Fruit fly (Drosophila melanogaster) whole organism, prepupa: ENCODE measurements around the gene CG17141.

Experiments used
- Blimp-1 ChIP-seq: fragments of 200-800 bp; sonication (Bioruptor generic); optimal IDR thresholded peaks from 3 replicates; lab custom pipeline; 2017; ENCODE audit warnings: missing biosample characterization, missing genetic modification characterization, mild to moderate bottlenecking, moderate library complexity, missing genetic modification reagents
- CG10631 ChIP-seq: fragments of 200-800 bp; sonication (Bioruptor generic); optimal IDR thresholded peaks from 2 replicates; lab custom pipeline; 2016; ENCODE audit warnings: missing biosample characterization, missing genetic modification characterization
- CG10669 ChIP-seq: fragments of 200-800 bp; sonication (Bioruptor generic); optimal IDR thresholded peaks from 3 replicates; lab custom pipeline; 2018; ENCODE audit warnings: missing biosample characterization, mild to moderate bottlenecking, missing genetic modification characterization, moderate library complexity
- CG11762 ChIP-seq: fragments of 200-800 bp; sonication (Bioruptor generic); optimal IDR thresholded peaks from 3 replicates; lab custom pipeline; 2016; ENCODE audit warnings: missing biosample characterization, missing genetic modification characterization; ENCODE audit not compliant: insufficient read depth
- CG11902 ChIP-seq: fragments of 200-800 bp; sonication (Bioruptor generic); optimal IDR thresholded peaks from 3 replicates; lab custom pipeline; 2016; ENCODE audit warnings: missing biosample characterization, missing genetic modification characterization
- CG15336 ChIP-seq: fragments of 200-800 bp; sonication (Bioruptor generic); IDR thresholded peaks from 2 replicates; pipeline ENCODE4 v1.3.6; 2022; ENCODE audit warnings: missing biosample characterization, missing genetic modification characterization
- CG1621 ChIP-seq: fragments of 200-800 bp; sonication (Bioruptor generic); optimal IDR thresholded peaks from 3 replicates; lab custom pipeline; 2018; ENCODE audit warnings: missing biosample characterization, mild to moderate bottlenecking, missing genetic modification characterization
- CG16779 ChIP-seq: fragments of 200-800 bp; sonication (Bioruptor generic); optimal IDR thresholded peaks from 3 replicates; lab custom pipeline; 2017; ENCODE audit warnings: missing biosample characterization, mild to moderate bottlenecking, missing genetic modification characterization
- CG34406 ChIP-seq: fragments of 200-800 bp; sonication (Bioruptor generic); optimal IDR thresholded peaks from 3 replicates; lab custom pipeline; 2016; ENCODE audit warnings: missing biosample characterization, missing genetic modification characterization
- CG3919 ChIP-seq: fragments of 200-800 bp; sonication (Bioruptor generic); optimal IDR thresholded peaks from 3 replicates; lab custom pipeline; 2016; ENCODE audit warnings: missing biosample characterization, missing genetic modification characterization
- CG6163 ChIP-seq: fragments of 200-800 bp; sonication (Bioruptor generic); IDR thresholded peaks from 3 replicates; pipeline ENCODE4 v1.3.6; 2022; ENCODE audit warnings: missing biosample characterization, missing genetic modification characterization
- CG6276 ChIP-seq: fragments of 200-800 bp; sonication (Bioruptor generic); optimal IDR thresholded peaks from 2 replicates; lab custom pipeline; 2017; ENCODE audit warnings: missing biosample characterization, mild to moderate bottlenecking, missing genetic modification characterization
- CG6792 ChIP-seq: fragments of 200-800 bp; sonication (Bioruptor generic); optimal IDR thresholded peaks from 3 replicates; lab custom pipeline; 2016; ENCODE audit warnings: missing biosample characterization, missing genetic modification characterization
- CG6808 ChIP-seq: fragments of 200-800 bp; sonication (Bioruptor generic); optimal IDR thresholded peaks from 3 replicates; lab custom pipeline; 2017; ENCODE audit warnings: missing biosample characterization, missing genetic modification characterization, mild to moderate bottlenecking, moderate library complexity, missing genetic modification reagents
- CG6854 ChIP-seq: fragments of 200-800 bp; sonication (Bioruptor generic); optimal IDR thresholded peaks from 2 replicates; lab custom pipeline; 2017; ENCODE audit warnings: missing biosample characterization, mild to moderate bottlenecking, missing genetic modification characterization
- CG7368 ChIP-seq: fragments of 200-800 bp; sonication (Bioruptor generic); optimal IDR thresholded peaks from 3 replicates; lab custom pipeline; 2016; ENCODE audit warnings: missing biosample characterization, missing genetic modification characterization
- CG8319 ChIP-seq: fragments of 200-800 bp; sonication (Bioruptor generic); optimal IDR thresholded peaks from 3 replicates; lab custom pipeline; 2016; ENCODE audit warnings: missing biosample characterization, missing genetic modification characterization
- Eip75B ChIP-seq: fragments of 200-800 bp; sonication (Bioruptor generic); optimal IDR thresholded peaks from 3 replicates; lab custom pipeline; 2016; ENCODE audit warnings: missing biosample characterization, missing genetic modification characterization
- Eip78C ChIP-seq: fragments of 200-800 bp; sonication (Bioruptor generic); peaks from one replicate; lab custom pipeline; 2016; ENCODE audit warnings: missing biosample characterization, missing genetic modification characterization
- Eip93F ChIP-seq: fragments of 200-800 bp; sonication (Bioruptor generic); optimal IDR thresholded peaks from 2 replicates; lab custom pipeline; 2016; ENCODE audit warnings: missing biosample characterization, mild to moderate bottlenecking, missing genetic modification characterization
- Ets21C ChIP-seq: fragments of 200-800 bp; sonication (Bioruptor generic); optimal IDR thresholded peaks from 3 replicates; lab custom pipeline; 2016; ENCODE audit warnings: missing biosample characterization, missing genetic modification characterization
- Ets96B ChIP-seq: fragments of 200-800 bp; optimal IDR thresholded peaks from 2 replicates; lab custom pipeline; 2019; ENCODE audit warnings: missing biosample characterization, mild to moderate bottlenecking, missing genetic modification characterization, moderate library complexity
- Gug ChIP-seq: fragments of 200-800 bp; sonication (Bioruptor generic); IDR thresholded peaks from 2 replicates; pipeline ENCODE4 v1.3.6; 2022; ENCODE audit warnings: missing biosample characterization, missing genetic modification characterization
- Hr38 ChIP-seq: sonication (Bioruptor generic); optimal IDR thresholded peaks from 2 replicates; lab custom pipeline; 2016; ENCODE audit warnings: missing biosample characterization, missing genetic modification characterization
- Hr4 ChIP-seq: fragments of 200-800 bp; sonication (Bioruptor generic); optimal IDR thresholded peaks from 3 replicates; lab custom pipeline; 2016; ENCODE audit warnings: missing biosample characterization, missing genetic modification characterization
- Met ChIP-seq: fragments of 200-800 bp; sonication (Bioruptor generic); optimal IDR thresholded peaks from 3 replicates; lab custom pipeline; 2016; ENCODE audit warnings: missing biosample characterization, missing genetic modification characterization
- OdsH ChIP-seq: fragments of 200-800 bp; sonication (Bioruptor generic); optimal IDR thresholded peaks from 3 replicates; lab custom pipeline; 2016; ENCODE audit warnings: missing biosample characterization, missing genetic modification characterization
- Smox ChIP-seq: fragments of 200-800 bp; sonication (Bioruptor generic); optimal IDR thresholded peaks from 3 replicates; lab custom pipeline; 2016; ENCODE audit warnings: missing biosample characterization, missing genetic modification characterization
- Sox102F ChIP-seq: fragments of 200-800 bp; sonication (Bioruptor generic); optimal IDR thresholded peaks from 2 replicates; lab custom pipeline; 2016; ENCODE audit warnings: missing biosample characterization, mild to moderate bottlenecking, missing genetic modification characterization
- achi ChIP-seq: fragments of 200-800 bp; sonication (Bioruptor generic); optimal IDR thresholded peaks from 3 replicates; lab custom pipeline; 2016; ENCODE audit warnings: missing biosample characterization, missing genetic modification characterization
- acj6 ChIP-seq: fragments of 200-800 bp; sonication (Bioruptor generic); optimal IDR thresholded peaks from 3 replicates; lab custom pipeline; 2016; ENCODE audit warnings: missing biosample characterization, missing genetic modification characterization
- cyc ChIP-seq: fragments of 200-800 bp; sonication (Bioruptor generic); optimal IDR thresholded peaks from 3 replicates; lab custom pipeline; 2016; ENCODE audit warnings: missing biosample characterization, missing genetic modification characterization
- eg ChIP-seq: fragments of 200-800 bp; sonication (Bioruptor generic); IDR thresholded peaks from 3 replicates; pipeline ENCODE4 v1.3.6; 2022; ENCODE audit warnings: missing biosample characterization, missing genetic modification characterization
- esn ChIP-seq: fragments of 200-800 bp; sonication (Bioruptor generic); optimal IDR thresholded peaks from 2 replicates; lab custom pipeline; 2016; ENCODE audit warnings: missing biosample characterization, mild to moderate bottlenecking, missing genetic modification characterization, moderate library complexity
- fd59A ChIP-seq: fragments of 200-800 bp; sonication (Bioruptor generic); optimal IDR thresholded peaks from 2 replicates; lab custom pipeline; 2017; ENCODE audit warnings: missing biosample characterization, mild to moderate bottlenecking, missing genetic modification characterization, missing genetic modification reagents
- fd85E ChIP-seq: fragments of 200-800 bp; sonication (Bioruptor generic); optimal IDR thresholded peaks from 3 replicates; lab custom pipeline; 2016; ENCODE audit warnings: missing biosample characterization, missing genetic modification characterization
- fkh ChIP-seq: fragments of 200-800 bp; sonication (Bioruptor generic); optimal IDR thresholded peaks from 3 replicates; lab custom pipeline; 2017; ENCODE audit warnings: missing biosample characterization, mild to moderate bottlenecking, missing genetic modification characterization, moderate library complexity
- lz ChIP-seq: fragments of 200-800 bp; sonication (Bioruptor generic); optimal IDR thresholded peaks from 3 replicates; lab custom pipeline; 2016; ENCODE audit warnings: missing biosample characterization, missing genetic modification characterization
- pdm3 ChIP-seq: fragments of 200-800 bp; sonication (Bioruptor generic); optimal IDR thresholded peaks from 3 replicates; lab custom pipeline; 2016; ENCODE audit warnings: missing biosample characterization, missing genetic modification characterization
- salr ChIP-seq, 2 experiments: fragments of 200-800 bp; sonication (Bioruptor generic); optimal IDR thresholded peaks; 3 replicates each; lab custom pipeline; 2016 to 2018; ENCODE audit warnings: missing biosample characterization in 2 of 2, missing genetic modification characterization in 2 of 2, mild to moderate bottlenecking in 1 of 2
- ss ChIP-seq, 2 experiments: fragments of 200-800 bp; sonication (Bioruptor generic); optimal IDR thresholded peaks; 2 replicates in 1 of 2; 3 replicates in 1 of 2; lab custom pipeline; 2017 to 2018; ENCODE audit warnings: mild to moderate bottlenecking in 2 of 2, missing biosample characterization in 2 of 2, missing genetic modification characterization in 2 of 2, moderate library complexity in 1 of 2
- svp ChIP-seq: fragments of 200-800 bp; sonication (Bioruptor generic); peaks from one replicate; lab custom pipeline; 2016; ENCODE audit warnings: missing biosample characterization, missing genetic modification characterization
- topi ChIP-seq: fragments of 200-800 bp; sonication (Bioruptor generic); optimal IDR thresholded peaks from 3 replicates; lab custom pipeline; 2016; ENCODE audit warnings: missing biosample characterization, missing genetic modification characterization
- vri ChIP-seq: fragments of 200-800 bp; sonication (Bioruptor generic); optimal IDR thresholded peaks from 3 replicates; lab custom pipeline; 2016; ENCODE audit warnings: missing biosample characterization, mild to moderate bottlenecking, missing genetic modification characterization

The CG17141 gene

dm6 chr3R:22724149-22724973, 23.0 kb downstream of the CG17141 start, which contains the start of gene Irp-1A (continued):
- TF ChIP-seq Hr38 (GFP tag; lab: Kevin White, UChicago) (no peak), Sox102F (peak; percentile 52), CG34406 (GFP tag; lab: Kevin White, UChicago) (peak; percentile 71), fkh (peak; percentile 98), CG10631 (GFP tag; lab: Kevin White, UChicago) (peak; percentile 71), ss (GFP tag; optimal IDR thresholded peaks at IDR 0.05; lab: Kevin White, UChicago) (peak in 1 of 2 experiments; percentile 44), CG6808 (peak; percentile 32), Eip75B (GFP tag; lab: Kevin White, UChicago) (peak; percentile 46), Met (peak; percentile 46), CG11762 (GFP tag; lab: Kevin White, UChicago) (peak; percentile 47), Blimp-1 (GFP tag; lab: Kevin White, UChicago) (no peak), CG15336 (GFP tag; lab: Robert Waterston, UW) (peak; percentile 88), CG10669 (GFP tag; lab: Kevin White, UChicago) (peak; percentile 46), acj6 (GFP tag; lab: Kevin White, UChicago) (peak; percentile 51), OdsH (peak; percentile 71), fd59A (GFP tag; lab: Kevin White, UChicago) (no peak), CG3919 (peak; percentile 68), lz (GFP tag; lab: Kevin White, UChicago) (peak; percentile 47), CG16779 (tag; lab: Kevin White, UChicago) (no peak), cyc (GFP tag; lab: Kevin White, UChicago) (peak; percentile 34), Eip93F (GFP tag; lab: Kevin White, UChicago) (peak; percentile 10), CG6792 (GFP tag; lab: Kevin White, UChicago) (peak; percentile 50), CG8319 (GFP tag; lab: Kevin White, UChicago) (peak; percentile 2), CG6163 (GFP tag; lab: Robert Waterston, UW) (peak; percentile 41; the same call in 1 of the 3 replicates), pdm3 (GFP tag; lab: Kevin White, UChicago) (peak; percentile 38), esn (peak; percentile 73)

dm6 chr3R:22720808-22721306, 26.5 kb downstream of the CG17141 start, which contains the start of gene wge:
TSS of gene wge (minus strand) at chr3R:22721150.
- TF ChIP-seq fd85E (GFP tag; lab: Kevin White, UChicago), result no peak
- no peak for TF ChIP-seq cyc (GFP tag; lab: Kevin White, UChicago)
- TF ChIP-seq CG11762 (GFP tag; lab: Kevin White, UChicago), result peak; percentile 21
- peak; percentile 32 for TF ChIP-seq topi (GFP tag; lab: Kevin White, UChicago)
- TF ChIP-seq CG6792 (GFP tag; lab: Kevin White, UChicago), result peak; percentile 22
- TF ChIP-seq CG6854 (GFP tag; lab: Kevin White, UChicago), result peak; percentile 18
- TF ChIP-seq Hr38 (GFP tag; lab: Kevin White, UChicago), result no peak
- peak; percentile 23 for TF ChIP-seq CG7368 (GFP tag; lab: Kevin White, UChicago)
- no peak for TF ChIP-seq OdsH
- TF ChIP-seq CG6276, result peak; percentile 85
- TF ChIP-seq pdm3 (GFP tag; lab: Kevin White, UChicago), result no peak
- TF ChIP-seq acj6 (GFP tag; lab: Kevin White, UChicago), result peak; percentile 22
- TF ChIP-seq CG11902, result no peak
- TF ChIP-seq eg (GFP tag; lab: Robert Waterston, UW), result peak; percentile 80
- peak; percentile 69 for TF ChIP-seq Gug (GFP tag; lab: Robert Waterston, UW)
- peak; percentile 78 for TF ChIP-seq CG1621 (tag; lab: Kevin White, UChicago)
- TF ChIP-seq svp (GFP tag; lab: Kevin White, UChicago), result peak; percentile 28
- TF ChIP-seq CG10669 (GFP tag; lab: Kevin White, UChicago), result peak; percentile 74
- peak; percentile 46 for TF ChIP-seq CG34406 (GFP tag; lab: Kevin White, UChicago)
- TF ChIP-seq Smox (GFP tag; lab: Kevin White, UChicago), result no peak
- TF ChIP-seq CG8319 (GFP tag; lab: Kevin White, UChicago), result peak; percentile 24
- peak; percentile 84 for TF ChIP-seq CG16779 (tag; lab: Kevin White, UChicago)
- no peak for TF ChIP-seq Hr4 (GFP tag; lab: Kevin White, UChicago)
- TF ChIP-seq salr (GFP tag; optimal IDR thresholded peaks at IDR 0.05; lab: Kevin White, UChicago), result peak; percentile 44 to 85
- TF ChIP-seq CG6808, result peak; percentile 93
- peak; percentile 64 for TF ChIP-seq fd59A (GFP tag; lab: Kevin White, UChicago)
- peak; percentile 1 for TF ChIP-seq lz (GFP tag; lab: Kevin White, UChicago)
- TF ChIP-seq achi (GFP tag; lab: Kevin White, UChicago), result peak; percentile 47
- no peak for TF ChIP-seq fkh
- TF ChIP-seq Eip78C (GFP tag; lab: Kevin White, UChicago), result peak; percentile 20
- TF ChIP-seq Ets21C (GFP tag; lab: Kevin White, UChicago), result no peak
- peak; percentile 37 for TF ChIP-seq vri (GFP tag; lab: Kevin White, UChicago)
- no peak for TF ChIP-seq Eip75B (GFP tag; lab: Kevin White, UChicago)
- TF ChIP-seq Sox102F, result no peak
- TF ChIP-seq Met, result no peak
- no peak for TF ChIP-seq CG10631 (GFP tag; lab: Kevin White, UChicago)
- TF ChIP-seq Ets96B (tag; lab: Kevin White, UChicago), result peak; percentile 64
